Fruit fly (Drosophila melanogaster) whole organism, embryonic: Measurements from ENCODE around the gene shams.

ENCODE experiments used
- Antp ChIP-seq: fragments of 200-800 bp; sonication (Bioruptor generic); optimal IDR thresholded peaks from 3 replicates; lab custom pipeline; 2016; ENCODE audit warnings: missing biosample characterization, missing genetic modification characterization
- Bdp1 ChIP-seq: fragments of 200-800 bp; sonication (Bioruptor generic); optimal IDR thresholded peaks from 3 replicates; lab custom pipeline; 2016; ENCODE audit warnings: missing biosample characterization, missing genetic modification characterization
- CG1024 ChIP-seq: fragments of 200-800 bp; sonication (Bioruptor generic); IDR thresholded peaks from 2 replicates; pipeline ENCODE4 v1.3.6; 2022; ENCODE audit warnings: missing biosample characterization, missing genetic modification characterization
- CG10543 ChIP-seq: fragments of 200-800 bp; sonication (Bioruptor generic); optimal IDR thresholded peaks from 3 replicates; lab custom pipeline; 2017; ENCODE audit warnings: missing biosample characterization, mild to moderate bottlenecking, missing genetic modification characterization, moderate library complexity
- CG11723 ChIP-seq: fragments of 200-800 bp; sonication (Bioruptor generic); optimal IDR thresholded peaks from 2 replicates; lab custom pipeline; 2017; ENCODE audit warnings: missing biosample characterization, mild to moderate bottlenecking, missing genetic modification characterization
- CG13894 ChIP-seq: fragments of 200-800 bp; sonication (Bioruptor generic); optimal IDR thresholded peaks from 3 replicates; lab custom pipeline; 2018; ENCODE audit warnings: missing biosample characterization, mild to moderate bottlenecking, missing genetic modification characterization, moderate library complexity
- CG15514 ChIP-seq: fragments of 200-800 bp; sonication (Bioruptor generic); optimal IDR thresholded peaks from 3 replicates; lab custom pipeline; 2017; ENCODE audit warnings: missing biosample characterization, missing genetic modification characterization, mild to moderate bottlenecking, moderate library complexity, missing genetic modification reagents
- CG15696 ChIP-seq: fragments of 200-800 bp; sonication (Bioruptor generic); optimal IDR thresholded peaks from 2 replicates; lab custom pipeline; 2019; ENCODE audit warnings: missing biosample characterization, mild to moderate bottlenecking, missing genetic modification characterization, moderate library complexity
- CG1603 ChIP-seq: fragments of 200-800 bp; sonication (Bioruptor generic); optimal IDR thresholded peaks from 2 replicates; lab custom pipeline; 2019; ENCODE audit warnings: missing biosample characterization, mild to moderate bottlenecking, missing genetic modification characterization, moderate library complexity
- CG17186 ChIP-seq: fragments of 200-800 bp; sonication (Bioruptor generic); optimal IDR thresholded peaks from 3 replicates; lab custom pipeline; 2017; ENCODE audit warnings: missing biosample characterization, missing genetic modification reagents, missing genetic modification characterization
- CG17361 ChIP-seq: fragments of 200-800 bp; sonication (Bioruptor generic); IDR thresholded peaks from 3 replicates; pipeline ENCODE4 v1.3.6; 2022; ENCODE audit warnings: missing biosample characterization, missing genetic modification characterization
- CG17568 ChIP-seq: fragments of 200-800 bp; sonication (Bioruptor generic); optimal IDR thresholded peaks from 2 replicates; lab custom pipeline; 2018; ENCODE audit warnings: missing biosample characterization, mild to moderate bottlenecking, missing genetic modification characterization, moderate library complexity
- CG17912 ChIP-seq: fragments of 200-800 bp; sonication (Bioruptor generic); optimal IDR thresholded peaks from 2 replicates; lab custom pipeline; 2018; ENCODE audit warnings: missing biosample characterization, mild to moderate bottlenecking, missing genetic modification characterization
- CG2199 ChIP-seq: fragments of 200-800 bp; sonication (Bioruptor generic); IDR thresholded peaks from 3 replicates; pipeline ENCODE4 v1.3.6; 2022; ENCODE audit warnings: missing biosample characterization, missing genetic modification characterization
- CG30431 ChIP-seq: fragments of 200-800 bp; sonication (Bioruptor generic); optimal IDR thresholded peaks from 2 replicates; lab custom pipeline; 2017; ENCODE audit warnings: missing biosample characterization, missing genetic modification characterization
- CG34422 ChIP-seq: fragments of 200-800 bp; sonication (Bioruptor generic); IDR thresholded peaks from 3 replicates; pipeline ENCODE4 v1.3.6; 2022; ENCODE audit warnings: missing biosample characterization, missing genetic modification characterization
- CG3995 ChIP-seq: fragments of 200-800 bp; sonication (Bioruptor generic); optimal IDR thresholded peaks from 3 replicates; lab custom pipeline; 2016; ENCODE audit warnings: missing biosample characterization, missing genetic modification characterization
- CG6654 ChIP-seq: fragments of 200-800 bp; sonication (Bioruptor generic); optimal IDR thresholded peaks from 2 replicates; lab custom pipeline; 2017; ENCODE audit warnings: missing biosample characterization, mild to moderate bottlenecking, missing genetic modification characterization
- CG6765 ChIP-seq: fragments of 200-800 bp; sonication (Bioruptor generic); optimal IDR thresholded peaks from 3 replicates; lab custom pipeline; 2017; ENCODE audit warnings: missing biosample characterization, mild to moderate bottlenecking, missing genetic modification characterization
- CG9727 ChIP-seq: fragments of 200-800 bp; sonication (Bioruptor generic); optimal IDR thresholded peaks from 3 replicates; lab custom pipeline; 2017; ENCODE audit warnings: missing biosample characterization, mild to moderate bottlenecking, missing genetic modification characterization
- Dad ChIP-seq: fragments of 200-800 bp; sonication (Bioruptor generic); optimal IDR thresholded peaks from 3 replicates; lab custom pipeline; 2016; ENCODE audit warnings: missing biosample characterization, missing genetic modification characterization
- Dbx ChIP-seq: fragments of 200-800 bp; sonication (Bioruptor generic); IDR thresholded peaks from 3 replicates; pipeline ENCODE4 v1.3.6; 2022; ENCODE audit warnings: missing biosample characterization, missing genetic modification characterization
- Dek ChIP-seq: fragments of 200-800 bp; sonication (Bioruptor generic); optimal IDR thresholded peaks from 3 replicates; lab custom pipeline; 2019; ENCODE audit warnings: missing biosample characterization, mild to moderate bottlenecking, missing genetic modification characterization, moderate library complexity
- Dll ChIP-seq: fragments of 200-800 bp; sonication (Bioruptor generic); IDR thresholded peaks from 4 replicates; pipeline ENCODE4 v1.3.6; 2022; ENCODE audit warnings: missing biosample characterization, missing genetic modification characterization; ENCODE audit not compliant: partially characterized antibody
- Drgx ChIP-seq: fragments of 200-800 bp; sonication (Bioruptor generic); IDR thresholded peaks from 2 replicates; pipeline ENCODE4 v1.3.6; 2022; ENCODE audit warnings: missing biosample characterization, missing genetic modification characterization
- H2.0 ChIP-seq: fragments of 200-800 bp; sonication (Bioruptor generic); IDR thresholded peaks from 2 replicates; pipeline ENCODE4 v1.3.6; 2022; ENCODE audit warnings: missing biosample characterization, missing genetic modification characterization
- HLH4C ChIP-seq: fragments of 200-800 bp; sonication (Bioruptor generic); IDR thresholded peaks from 3 replicates; pipeline ENCODE4 v1.3.6; 2022; ENCODE audit warnings: missing biosample characterization, missing genetic modification characterization; ENCODE audit not compliant: partially characterized antibody
- HmgZ ChIP-seq: fragments of 200-800 bp; sonication (Bioruptor generic); optimal IDR thresholded peaks from 2 replicates; lab custom pipeline; 2018; ENCODE audit warnings: missing biosample characterization, mild to moderate bottlenecking, missing genetic modification characterization
- Jarid2 ChIP-seq: fragments of 200-800 bp; sonication (Bioruptor generic); optimal IDR thresholded peaks from 3 replicates; lab custom pipeline; 2017; ENCODE audit warnings: mild to moderate bottlenecking, missing biosample characterization, missing genetic modification reagents, missing genetic modification characterization
- Kr ChIP-seq: fragments of 200-800 bp; sonication (Bioruptor generic); optimal IDR thresholded peaks from 2 replicates; lab custom pipeline; 2017; ENCODE audit warnings: missing biosample characterization, mild to moderate bottlenecking, missing genetic modification characterization
- MTF-1 ChIP-seq: fragments of 200-800 bp; sonication (Bioruptor generic); optimal IDR thresholded peaks from 2 replicates; lab custom pipeline; 2018; ENCODE audit warnings: missing biosample characterization, mild to moderate bottlenecking, missing genetic modification characterization, borderline replicate concordance
- Ssrp ChIP-seq: fragments of 200-800 bp; sonication (Bioruptor generic); optimal IDR thresholded peaks from 2 replicates; lab custom pipeline; 2018; ENCODE audit warnings: missing biosample characterization, mild to moderate bottlenecking, missing genetic modification characterization, moderate library complexity
- Xbp1 ChIP-seq: fragments of 200-800 bp; sonication (Bioruptor generic); optimal IDR thresholded peaks from 3 replicates; lab custom pipeline; 2016; ENCODE audit warnings: missing biosample characterization, mild to moderate bottlenecking, missing genetic modification characterization
- abd-A ChIP-seq: fragments of 200-800 bp; sonication (Bioruptor generic); optimal IDR thresholded peaks from 3 replicates; lab custom pipeline; 2019; ENCODE audit warnings: missing biosample characterization, mild to moderate bottlenecking, missing genetic modification characterization, moderate library complexity
- ac ChIP-seq: fragments of 200-800 bp; sonication (Bioruptor generic); optimal IDR thresholded peaks from 3 replicates; lab custom pipeline; 2017; ENCODE audit warnings: missing biosample characterization, mild to moderate bottlenecking, missing genetic modification characterization
- cad ChIP-seq: fragments of >200 bp; optimal IDR thresholded peaks from 2 replicates; lab custom pipeline; 2017; ENCODE audit warnings: missing biosample characterization, missing genetic modification characterization
- crc ChIP-seq: fragments of 200-800 bp; sonication (Bioruptor generic); optimal IDR thresholded peaks from 2 replicates; lab custom pipeline; 2016; ENCODE audit warnings: missing biosample characterization, missing genetic modification characterization
- disco-r ChIP-seq: fragments of 200-800 bp; sonication (Bioruptor generic); optimal IDR thresholded peaks from 2 replicates; lab custom pipeline; 2016; ENCODE audit warnings: missing biosample characterization, missing genetic modification characterization
- fu2 ChIP-seq: fragments of 200-800 bp; sonication (Bioruptor generic); optimal IDR thresholded peaks from 2 replicates; lab custom pipeline; 2016; ENCODE audit warnings: missing biosample characterization, missing genetic modification characterization
- gt ChIP-seq: fragments of 200-800 bp; sonication (Bioruptor generic); IDR thresholded peaks from 2 replicates; pipeline ENCODE4 v1.3.6; 2022; ENCODE audit warnings: missing biosample characterization, missing genetic modification characterization
- ham ChIP-seq: fragments of 200-800 bp; sonication (Bioruptor generic); IDR thresholded peaks from 2 replicates; pipeline ENCODE4 v1.3.6; 2022; ENCODE audit warnings: missing biosample characterization, missing genetic modification characterization
- jumu ChIP-seq: fragments of 200-800 bp; sonication (Bioruptor generic); optimal IDR thresholded peaks from 3 replicates; lab custom pipeline; 2016; ENCODE audit warnings: missing biosample characterization, missing genetic modification characterization
- kah ChIP-seq: fragments of 200-800 bp; sonication (Bioruptor generic); optimal IDR thresholded peaks from 2 replicates; lab custom pipeline; 2018; ENCODE audit warnings: missing biosample characterization, mild to moderate bottlenecking, missing genetic modification characterization
- klu ChIP-seq: fragments of 200-800 bp; sonication (Bioruptor generic); IDR thresholded peaks from 2 replicates; pipeline ENCODE4 v1.3.6; 2022; ENCODE audit warnings: missing biosample characterization, missing genetic modification characterization
- otp ChIP-seq: fragments of 200-800 bp; sonication (Bioruptor generic); IDR thresholded peaks from 3 replicates; pipeline ENCODE4, ENCODE4 v1.3.6; 2022; ENCODE audit warnings: missing biosample characterization, missing genetic modification characterization
- pfk ChIP-seq: fragments of 200-800 bp; sonication (Bioruptor generic); optimal IDR thresholded peaks from 2 replicates; lab custom pipeline; 2018; ENCODE audit warnings: missing biosample characterization, mild to moderate bottlenecking, missing genetic modification characterization, moderate library complexity
- pum ChIP-seq: fragments of 200-800 bp; sonication (Bioruptor generic); optimal IDR thresholded peaks from 2 replicates; lab custom pipeline; 2016; ENCODE audit warnings: missing biosample characterization, missing genetic modification characterization
- schlank ChIP-seq: fragments of 200-800 bp; sonication (Bioruptor generic); optimal IDR thresholded peaks from 2 replicates; lab custom pipeline; 2018; ENCODE audit warnings: missing biosample characterization, mild to moderate bottlenecking, missing genetic modification characterization
- sens ChIP-seq: fragments of 200-800 bp; sonication (Bioruptor generic); peaks from one replicate; lab custom pipeline; 2016; ENCODE audit warnings: missing biosample characterization, missing genetic modification characterization
- trh ChIP-seq: fragments of 200-800 bp; sonication (Bioruptor generic); optimal IDR thresholded peaks from 2 replicates; lab custom pipeline; 2016; ENCODE audit warnings: missing biosample characterization, missing genetic modification characterization

shams gene

dm6 chr3R:25027281-25028219 lies 46.9 kb downstream of the shams start (continued):
- TF ChIP-seq MTF-1 (peak; percentile 50), CG30431 (no peak), CG17186 (GFP tag; lab: Kevin White, UChicago) (no peak), abd-A (no peak), CG9727 (no peak), Xbp1 (GFP tag; lab: Kevin White, UChicago) (no peak), Kr (GFP tag; lab: Kevin White, UChicago) (no peak), Dad (GFP tag; lab: Kevin White, UChicago) (no peak), CG17568 (GFP tag; lab: Kevin White, UChicago) (no peak), pum (no peak), kah (no peak), CG10543 (GFP tag; lab: Kevin White, UChicago) (peak; percentile 72), sens (peak; percentile 46), crc (no peak), Ssrp (tag; lab: Kevin White, UChicago) (no peak), Drgx (GFP tag; lab: Robert Waterston, UW) (no peak; the same call in 1 of the 2 replicates), CG34422 (GFP tag; lab: Robert Waterston, UW) (no peak), schlank (tag; lab: Kevin White, UChicago) (no peak), CG6654 (no peak), Dbx (GFP tag; lab: Robert Waterston, UW) (no peak), Dll (GFP tag; lab: Robert Waterston, UW) (no peak), CG11723 (no peak), CG13894 (tag; lab: Kevin White, UChicago) (no peak), cad (GFP tag; lab: Kevin White, UChicago) (no peak), CG3995 (GFP tag; lab: Kevin White, UChicago) (no peak), jumu (GFP tag; lab: Kevin White, UChicago) (no peak), CG15696 (tag; lab: Kevin White, UChicago) (no peak), CG1024 (GFP tag; lab: Robert Waterston, UW) (no peak), CG1603 (tag; lab: Kevin White, UChicago) (no peak), Jarid2 (GFP tag; lab: Kevin White, UChicago) (no peak), klu (GFP tag; lab: Robert Waterston, UW) (no peak), fu2 (GFP tag; lab: Kevin White, UChicago) (peak; percentile 31), trh (GFP tag; lab: Kevin White, UChicago) (no peak), CG6765 (GFP tag; lab: Kevin White, UChicago) (peak; percentile 54), Antp (GFP tag; lab: Kevin White, UChicago) (no peak), H2.0 (GFP tag; lab: Robert Waterston, UW) (no peak), disco-r (no peak), CG17361 (GFP tag; lab: Robert Waterston, UW) (no peak), gt (GFP tag; lab: Robert Waterston, UW) (no peak), CG2199 (GFP tag; lab: Robert Waterston, UW) (no peak), ac (GFP tag; lab: Kevin White, UChicago) (no peak), CG17912 (GFP tag; lab: Kevin White, UChicago) (peak; percentile 18), Bdp1 (GFP tag; lab: Kevin White, UChicago) (no peak), CG15514 (GFP tag; lab: Kevin White, UChicago) (peak; percentile 14), Dek (no peak), ham (GFP tag; lab: Robert Waterston, UW) (no peak), HmgZ (tag; lab: Kevin White, UChicago) (peak; percentile 32), pfk (GFP tag; lab: Kevin White, UChicago) (peak; percentile 10), otp (GFP tag; lab: Robert Waterston, UW) (no peak), HLH4C (GFP tag; lab: Robert Waterston, UW) (no peak)
